Fruit fly (Drosophila melanogaster) whole organism, larva: ENCODE measurements around the gene ovm.

Source experiments
- noc ChIP-seq: fragments of 200-800 bp; sonication (Bioruptor generic); optimal IDR thresholded peaks from 3 replicates; lab custom pipeline; 2019; ENCODE audit warnings: missing biosample characterization, mild to moderate bottlenecking, missing genetic modification characterization, moderate library complexity

Gene ovm

dm6 chr2L:160581-161452 lies 20.0 kb upstream of the ovm start:
- TF ChIP-seq noc (tag; lab: Kevin White, UChicago): peak; percentile 77

DNA sequence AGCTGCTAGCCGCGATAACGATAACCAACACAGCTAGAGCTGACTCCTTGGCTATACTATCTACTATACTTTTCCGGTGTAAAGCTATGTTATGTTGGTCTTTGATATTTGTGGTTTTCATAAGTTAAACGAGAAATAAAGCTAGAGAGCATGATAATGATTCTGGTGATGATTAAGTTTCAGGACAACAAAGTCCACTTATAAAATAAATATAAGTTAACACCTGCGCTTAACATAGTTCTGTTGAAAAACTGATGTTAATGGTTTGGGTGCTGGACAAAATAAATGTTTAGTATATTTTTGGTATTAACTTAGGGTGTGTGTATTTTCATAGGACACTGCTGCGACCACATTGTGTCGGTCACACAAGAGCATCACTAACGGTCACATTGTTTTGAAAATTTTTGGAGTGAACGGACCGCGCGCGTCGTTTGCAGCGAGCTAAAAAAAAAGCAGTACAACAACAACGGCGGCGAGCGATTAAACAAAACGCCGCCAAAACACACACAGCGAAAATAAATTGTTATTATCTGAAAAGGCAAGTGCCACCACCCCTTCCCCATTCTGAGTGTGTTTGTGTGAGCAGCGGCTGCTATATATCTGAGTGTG lies 18.0 kb upstream of the ovm start, which contains the start of the genes CG33635 and spen:
Gene CG33635 (minus strand): TSS at position 16 of the 609 bp plus-strand sequence.
Gene spen (plus strand): TSS at position 384 of the 609 bp plus-strand sequence.
- TF ChIP-seq noc (tag; lab: Kevin White, UChicago): peak; percentile 50

DNA sequence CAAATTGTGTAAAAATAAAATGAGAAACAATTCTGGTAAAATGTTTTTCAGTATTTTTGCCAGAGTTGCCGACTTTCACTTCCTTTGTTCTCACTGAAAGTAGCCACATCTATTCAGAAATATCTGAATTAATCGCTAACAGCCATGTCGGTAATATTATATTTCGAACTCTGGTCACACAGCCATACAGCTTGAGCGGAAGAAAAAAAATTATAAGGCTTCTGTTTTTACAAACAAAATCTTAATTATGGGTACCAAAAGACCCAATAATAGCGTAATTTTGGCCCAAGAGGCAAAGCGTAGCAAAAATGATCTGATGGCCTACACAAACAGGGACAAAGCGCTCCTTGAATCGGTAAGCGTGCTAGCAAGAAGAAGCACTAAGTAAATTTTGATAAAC lies 15.2 kb upstream of the ovm start, which contains the start of gene CG3436:
Gene CG3436 (plus strand): TSS at position 36 of the 400 bp plus-strand sequence.
- TF ChIP-seq noc (tag; lab: Kevin White, UChicago): no peak

DNA sequence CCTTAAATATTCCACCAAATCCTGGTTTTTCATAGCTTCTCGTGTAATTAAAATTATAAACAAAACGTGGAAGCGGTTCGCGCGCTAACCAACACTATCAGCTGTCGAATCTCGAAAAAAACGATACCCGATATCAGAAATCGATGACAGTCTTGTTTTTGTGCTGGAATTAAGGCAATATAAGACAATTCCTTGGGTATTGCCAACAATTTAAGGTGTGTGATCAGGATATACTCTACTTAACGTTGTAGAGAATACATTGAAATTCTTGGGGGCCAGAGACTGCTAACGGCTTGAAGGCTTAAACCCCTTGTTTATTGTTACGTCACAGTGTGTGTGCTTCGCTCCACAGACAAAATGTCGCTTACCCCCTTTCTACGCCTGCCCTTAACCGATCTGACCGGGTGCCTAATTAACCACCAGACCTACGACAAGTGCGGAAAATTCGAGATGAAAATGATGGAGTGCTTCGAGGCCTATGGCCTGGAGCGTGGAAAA lies 14.5 kb upstream of the ovm start, which contains the start of gene Pus10:
Gene Pus10 (minus strand): TSS at position 91 of the 498 bp plus-strand sequence.
- TF ChIP-seq noc (tag; lab: Kevin White, UChicago): no peak

DNA sequence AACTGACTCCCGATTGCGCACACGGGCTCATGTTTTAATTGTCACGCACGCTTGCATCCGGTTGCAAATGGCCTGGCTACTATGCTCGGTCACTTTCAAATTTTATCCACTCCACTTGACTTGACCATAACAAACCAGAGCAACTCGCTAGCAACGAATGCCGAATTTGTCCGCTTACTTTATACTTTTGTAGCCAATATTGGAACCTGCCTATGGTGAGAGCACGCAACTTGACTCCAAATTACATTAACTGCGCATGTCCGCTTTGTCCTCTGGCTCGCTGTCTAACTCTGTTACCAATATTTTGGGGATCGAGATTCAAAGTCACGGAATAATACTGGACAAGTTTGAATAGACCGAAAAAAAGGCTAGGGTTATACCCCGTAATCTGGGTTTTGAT lies 12.3 kb upstream of the ovm start, which contains the start of gene CG42399:
Gene CG42399 (minus strand): TSS at position 159 of the 400 bp plus-strand sequence.
- no peak for TF ChIP-seq noc (tag; lab: Kevin White, UChicago)

- no peak for TF ChIP-seq noc (tag; lab: Kevin White, UChicago)
Observed at dm6 chr2L:146503-146902, 5.7 kb upstream of the ovm start.

dm6 chr2L:143088-143487 lies 2.3 kb upstream of the ovm start, which contains the start of the genes CG31974 and CG11454:
CG31974 (minus strand) TSS chr2L:143091.
CG11454 (plus strand) TSS chr2L:143323.
- TF ChIP-seq noc (tag; lab: Kevin White, UChicago): no peak

DNA sequence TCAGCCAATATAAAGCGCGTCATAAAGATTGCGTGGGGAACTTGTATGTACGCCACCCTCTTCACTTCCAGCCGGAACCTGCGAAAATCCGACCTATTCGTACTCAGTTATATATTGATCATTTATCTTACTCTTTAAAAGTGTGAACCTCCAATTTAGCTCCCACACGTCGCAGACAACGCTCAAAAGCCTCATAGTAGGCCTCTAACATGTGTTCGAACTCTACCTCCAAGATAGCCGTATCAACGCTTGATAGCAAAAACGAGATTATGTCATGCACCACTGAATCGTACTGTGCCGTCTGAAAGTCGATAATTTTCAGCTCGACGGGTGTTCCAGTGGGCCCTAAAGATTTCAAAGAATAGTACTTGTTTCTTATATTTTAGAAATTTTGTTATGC lies 1.2 kb downstream of the ovm start:
- peak; percentile 12 for TF ChIP-seq noc (tag; lab: Kevin White, UChicago)

dm6 chr2L:138063-138462 lies 2.7 kb downstream of the ovm start:
- TF ChIP-seq noc (tag; lab: Kevin White, UChicago): no peak

DNA sequence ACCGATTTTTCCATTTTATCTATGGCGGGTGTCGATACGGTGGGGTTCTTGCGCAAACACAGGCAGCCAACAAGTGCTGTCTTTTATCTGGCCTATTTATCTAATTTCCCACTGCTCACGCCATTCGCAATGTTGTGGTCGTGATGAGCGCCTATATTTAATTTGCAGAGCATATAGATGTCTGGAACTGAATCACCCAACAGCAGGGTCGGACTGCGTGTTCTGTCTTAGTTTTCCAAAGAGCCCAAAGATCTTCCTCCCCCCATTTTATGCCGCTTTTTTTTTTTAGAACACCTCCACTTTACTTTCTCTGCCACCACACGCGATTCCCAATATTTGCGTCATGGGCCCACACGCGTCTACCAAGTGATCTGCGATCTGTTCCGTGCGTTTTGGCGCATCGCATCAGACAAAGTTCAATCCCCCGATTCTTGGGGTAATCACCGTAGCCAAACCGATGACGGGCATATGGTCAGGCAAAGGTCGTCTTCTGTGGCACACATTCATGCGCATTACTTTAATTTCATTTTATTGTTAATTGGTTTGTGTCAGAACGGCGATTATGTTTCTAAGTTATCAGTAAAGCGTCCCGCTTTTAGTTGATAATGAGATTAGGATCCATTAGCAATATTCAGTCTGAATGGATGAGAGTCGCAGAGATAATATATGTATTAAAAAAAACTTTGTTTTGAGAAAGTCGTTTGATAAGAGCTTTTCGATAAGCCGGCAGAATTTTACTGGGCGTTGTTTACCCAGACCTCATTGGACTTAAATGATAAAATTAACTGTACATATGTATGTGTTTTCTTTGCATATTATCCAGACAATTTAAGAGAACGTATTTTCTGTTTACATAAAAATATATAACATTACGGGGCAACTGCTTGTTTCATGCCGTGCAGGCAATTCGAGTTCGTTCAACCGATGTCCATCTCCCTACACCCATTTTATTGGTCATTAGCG lies 3.8 kb downstream of the ovm start:
- TF ChIP-seq noc (tag; lab: Kevin White, UChicago): peak; percentile 90

dm6 chr2L:136131-136426 lies 4.7 kb downstream of the ovm start:
- TF ChIP-seq noc (tag; lab: Kevin White, UChicago): peak; percentile 35

- TF ChIP-seq noc (tag; lab: Kevin White, UChicago): peak; percentile 69
Observed at dm6 chr2L:135383-136130, 5.2 kb downstream of the ovm start.

- TF ChIP-seq noc (tag; lab: Kevin White, UChicago): no peak
Observed at dm6 chr2L:134563-135382, 6.0 kb downstream of the ovm start.
